Fruit fly (Drosophila melanogaster) whole organism, embryonic: ENCODE data around the gene CG13138.

Experiments
- B-H2 ChIP-seq: fragments of 200-800 bp; sonication (Bioruptor generic); optimal IDR thresholded peaks from 2 replicates; lab custom pipeline; 2018; ENCODE audit warnings: missing biosample characterization, mild to moderate bottlenecking, missing genetic modification characterization
- BEAF-32 ChIP-seq: fragments of 200-800 bp; sonication (Bioruptor generic); optimal IDR thresholded peaks from 3 replicates; lab custom pipeline; 2017; ENCODE audit warnings: missing biosample characterization, missing genetic modification characterization, mild to moderate bottlenecking, moderate library complexity, missing genetic modification reagents
- CG1024 ChIP-seq: fragments of 200-800 bp; sonication (Bioruptor generic); IDR thresholded peaks from 2 replicates; pipeline ENCODE4 v1.3.6; 2022; ENCODE audit warnings: missing biosample characterization, missing genetic modification characterization
- CG11560 ChIP-seq: fragments of 200-800 bp; sonication (Bioruptor generic); IDR thresholded peaks from 3 replicates; pipeline ENCODE4 v1.3.6; 2022; ENCODE audit warnings: missing biosample characterization, missing genetic modification characterization
- CG12659 ChIP-seq: fragments of 200-800 bp; sonication (Bioruptor generic); optimal IDR thresholded peaks from 3 replicates; lab custom pipeline; 2017; ENCODE audit warnings: mild to moderate bottlenecking, missing biosample characterization, missing genetic modification reagents, missing genetic modification characterization
- CG13287 ChIP-seq: fragments of 200-800 bp; sonication (Bioruptor generic); IDR thresholded peaks from 2 replicates; pipeline ENCODE4 v1.3.6; 2022; ENCODE audit warnings: missing biosample characterization, missing genetic modification characterization; ENCODE audit not compliant: partially characterized antibody
- CG14710 ChIP-seq: fragments of 200-800 bp; sonication (Bioruptor generic); optimal IDR thresholded peaks from 3 replicates; lab custom pipeline; 2019; ENCODE audit warnings: missing biosample characterization, mild to moderate bottlenecking, missing genetic modification characterization, moderate library complexity
- CG1603 ChIP-seq: fragments of 200-800 bp; sonication (Bioruptor generic); optimal IDR thresholded peaks from 2 replicates; lab custom pipeline; 2019; ENCODE audit warnings: missing biosample characterization, mild to moderate bottlenecking, missing genetic modification characterization, moderate library complexity
- CG16813 ChIP-seq: fragments of 200-800 bp; sonication (Bioruptor generic); IDR thresholded peaks from 3 replicates; pipeline ENCODE4 v1.3.6; 2022; ENCODE audit warnings: missing biosample characterization, missing genetic modification characterization; ENCODE audit not compliant: partially characterized antibody
- CG2116 ChIP-seq: fragments of 200-800 bp; sonication (Bioruptor generic); optimal IDR thresholded peaks from 3 replicates; lab custom pipeline; 2018; ENCODE audit warnings: missing biosample characterization, mild to moderate bottlenecking, missing genetic modification characterization
- CG30020 ChIP-seq: fragments of 200-800 bp; optimal IDR thresholded peaks from 2 replicates; lab custom pipeline; 2019; ENCODE audit warnings: missing biosample characterization, mild to moderate bottlenecking, missing genetic modification characterization, moderate library complexity
- CG3995 ChIP-seq: fragments of 200-800 bp; sonication (Bioruptor generic); optimal IDR thresholded peaks from 3 replicates; lab custom pipeline; 2016; ENCODE audit warnings: missing biosample characterization, missing genetic modification characterization
- CG4360 ChIP-seq: fragments of 200-800 bp; sonication (Bioruptor generic); IDR thresholded peaks from 2 replicates; pipeline ENCODE4 v1.3.6; 2022; ENCODE audit warnings: missing biosample characterization, missing genetic modification characterization
- CG4617 ChIP-seq: fragments of 200-800 bp; sonication (Bioruptor generic); optimal IDR thresholded peaks from 3 replicates; lab custom pipeline; 2016; ENCODE audit warnings: missing biosample characterization, missing genetic modification characterization, borderline replicate concordance
- CG6791 ChIP-seq: fragments of 200-800 bp; sonication (Bioruptor generic); IDR thresholded peaks from 3 replicates; pipeline ENCODE4 v1.3.6; 2022; ENCODE audit warnings: missing biosample characterization, missing genetic modification characterization; ENCODE audit not compliant: partially characterized antibody
- CG7271 ChIP-seq: fragments of 200-800 bp; sonication (Bioruptor generic); optimal IDR thresholded peaks from 2 replicates; lab custom pipeline; 2018; ENCODE audit warnings: missing biosample characterization, mild to moderate bottlenecking, missing genetic modification characterization, moderate library complexity
- CG9797 ChIP-seq: fragments of 200-800 bp; sonication (Bioruptor generic); optimal IDR thresholded peaks from 3 replicates; lab custom pipeline; 2018; ENCODE audit warnings: missing biosample characterization, mild to moderate bottlenecking, missing genetic modification characterization
- CG9932 ChIP-seq: fragments of 200-800 bp; sonication (Bioruptor generic); IDR thresholded peaks from 2 replicates; pipeline ENCODE4 v1.3.6; 2022; ENCODE audit warnings: missing biosample characterization, missing genetic modification characterization
- CTCF ChIP-seq: fragments of 200-800 bp; sonication (Bioruptor generic); optimal IDR thresholded peaks from 2 replicates; lab custom pipeline; 2017; ENCODE audit warnings: missing biosample characterization, mild to moderate bottlenecking, missing genetic modification characterization, moderate library complexity
- Dll ChIP-seq: fragments of 200-800 bp; sonication (Bioruptor generic); IDR thresholded peaks from 4 replicates; pipeline ENCODE4 v1.3.6; 2022; ENCODE audit warnings: missing biosample characterization, missing genetic modification characterization; ENCODE audit not compliant: partially characterized antibody
- Dp ChIP-seq: fragments of 200-800 bp; sonication (Bioruptor generic); optimal IDR thresholded peaks from 2 replicates; lab custom pipeline; 2018; ENCODE audit warnings: missing biosample characterization, mild to moderate bottlenecking, missing genetic modification characterization, moderate library complexity
- Elba2 ChIP-seq: fragments of 200-800 bp; sonication (Bioruptor generic); optimal IDR thresholded peaks from 3 replicates; lab custom pipeline; 2016; ENCODE audit warnings: missing biosample characterization, missing genetic modification characterization
- Ets97D ChIP-seq: fragments of 200-800 bp; sonication (Bioruptor generic); optimal IDR thresholded peaks from 3 replicates; lab custom pipeline; 2016; ENCODE audit warnings: missing biosample characterization, missing genetic modification characterization
- HHEX ChIP-seq: fragments of 200-800 bp; sonication (Bioruptor generic); optimal IDR thresholded peaks from 3 replicates; lab custom pipeline; 2017; ENCODE audit warnings: missing biosample characterization, mild to moderate bottlenecking, missing genetic modification characterization, missing genetic modification reagents
- HLH4C ChIP-seq: fragments of 200-800 bp; sonication (Bioruptor generic); IDR thresholded peaks from 3 replicates; pipeline ENCODE4 v1.3.6; 2022; ENCODE audit warnings: missing biosample characterization, missing genetic modification characterization; ENCODE audit not compliant: partially characterized antibody
- HmgZ ChIP-seq: fragments of 200-800 bp; sonication (Bioruptor generic); optimal IDR thresholded peaks from 2 replicates; lab custom pipeline; 2018; ENCODE audit warnings: missing biosample characterization, mild to moderate bottlenecking, missing genetic modification characterization
- Hmx ChIP-seq: fragments of 200-800 bp; sonication (Bioruptor generic); optimal IDR thresholded peaks from 2 replicates; lab custom pipeline; 2016; ENCODE audit warnings: missing biosample characterization, missing genetic modification characterization
- Kr ChIP-seq: fragments of 200-800 bp; sonication (Bioruptor generic); optimal IDR thresholded peaks from 2 replicates; lab custom pipeline; 2017; ENCODE audit warnings: missing biosample characterization, mild to moderate bottlenecking, missing genetic modification characterization
- MESR4 ChIP-seq: fragments of 200-800 bp; sonication (Bioruptor generic); optimal IDR thresholded peaks from 2 replicates; lab custom pipeline; 2018; ENCODE audit warnings: missing biosample characterization, mild to moderate bottlenecking, missing genetic modification characterization, moderate library complexity
- Med ChIP-seq: fragments of 200-800 bp; sonication (Bioruptor generic); peaks from one replicate; lab custom pipeline; 2016; ENCODE audit warnings: missing biosample characterization, missing genetic modification characterization, mild to moderate bottlenecking, inconsistent platforms, moderate library complexity
- YL-1 ChIP-seq: fragments of 200-800 bp; sonication (Bioruptor generic); optimal IDR thresholded peaks from 3 replicates; lab custom pipeline; 2017; ENCODE audit warnings: missing biosample characterization, mild to moderate bottlenecking, missing genetic modification characterization
- cato ChIP-seq: fragments of 200-800 bp; sonication (Bioruptor generic); optimal IDR thresholded peaks from 2 replicates; lab custom pipeline; 2016; ENCODE audit warnings: missing biosample characterization, missing genetic modification characterization, borderline replicate concordance
- dimm ChIP-seq: fragments of 200-800 bp; sonication (Bioruptor generic); IDR thresholded peaks from 2 replicates; pipeline ENCODE4 v1.3.6; 2022; ENCODE audit warnings: missing biosample characterization, missing genetic modification characterization
- dpn ChIP-seq, 2 experiments: fragments of 200-800 bp; sonication (Bioruptor generic); optimal IDR thresholded peaks; 3 replicates each; lab custom pipeline; 2016; ENCODE audit warnings: missing biosample characterization in 2 of 2, missing genetic modification characterization in 2 of 2
- gfzf ChIP-seq: fragments of 200-800 bp; sonication (Bioruptor generic); optimal IDR thresholded peaks from 2 replicates; lab custom pipeline; 2016; ENCODE audit warnings: missing biosample characterization, mild to moderate bottlenecking, missing genetic modification characterization, moderate library complexity
- lbe ChIP-seq: fragments of 200-800 bp; sonication (Bioruptor generic); optimal IDR thresholded peaks from 2 replicates; lab custom pipeline; 2016; ENCODE audit warnings: missing biosample characterization, mild to moderate bottlenecking, missing genetic modification characterization
- lilli ChIP-seq: fragments of 200-800 bp; sonication (Bioruptor generic); optimal IDR thresholded peaks from 3 replicates; lab custom pipeline; 2016; ENCODE audit warnings: missing biosample characterization, missing genetic modification characterization
- nmo ChIP-seq: fragments of 200-800 bp; sonication (Bioruptor generic); optimal IDR thresholded peaks from 2 replicates; lab custom pipeline; 2018; ENCODE audit warnings: missing biosample characterization, mild to moderate bottlenecking, missing genetic modification characterization, moderate library complexity
- nom ChIP-seq: fragments of 200-800 bp; sonication (Bioruptor generic); optimal IDR thresholded peaks from 2 replicates; lab custom pipeline; 2017; ENCODE audit warnings: missing biosample characterization, missing genetic modification characterization, mild to moderate bottlenecking, moderate library complexity, missing genetic modification reagents
- pfk ChIP-seq: fragments of 200-800 bp; sonication (Bioruptor generic); optimal IDR thresholded peaks from 2 replicates; lab custom pipeline; 2018; ENCODE audit warnings: missing biosample characterization, mild to moderate bottlenecking, missing genetic modification characterization, moderate library complexity
- phol ChIP-seq: fragments of 200-800 bp; sonication (Bioruptor generic); optimal IDR thresholded peaks from 3 replicates; lab custom pipeline; 2018; ENCODE audit warnings: missing biosample characterization, mild to moderate bottlenecking, missing genetic modification characterization, moderate library complexity
- pzg ChIP-seq: fragments of 200-800 bp; sonication (Bioruptor generic); optimal IDR thresholded peaks from 3 replicates; lab custom pipeline; 2018; ENCODE audit warnings: missing biosample characterization, mild to moderate bottlenecking, missing genetic modification characterization, moderate library complexity
- ranshi ChIP-seq: fragments of 200-800 bp; sonication (Bioruptor generic); IDR thresholded peaks from 2 replicates; pipeline ENCODE4 v1.3.6; 2022; ENCODE audit warnings: missing biosample characterization, missing genetic modification characterization
- row ChIP-seq: fragments of 200-800 bp; sonication (Bioruptor generic); IDR thresholded peaks from 3 replicates; pipeline ENCODE4 v1.3.6; 2022; ENCODE audit warnings: missing biosample characterization, missing genetic modification characterization
- sens ChIP-seq: fragments of 200-800 bp; sonication (Bioruptor generic); peaks from one replicate; lab custom pipeline; 2016; ENCODE audit warnings: missing biosample characterization, missing genetic modification characterization
- sr ChIP-seq: fragments of 200-800 bp; sonication (Bioruptor generic); IDR thresholded peaks from 3 replicates; pipeline ENCODE4 v1.3.6; 2022; ENCODE audit warnings: missing biosample characterization, missing genetic modification characterization
- ttk ChIP-seq: fragments of 200-800 bp; sonication (Bioruptor generic); IDR thresholded peaks from 2 replicates; pipeline ENCODE4 v2.1.2; 2022; ENCODE audit warnings: missing biosample characterization, missing genetic modification characterization
- unc-4 ChIP-seq: fragments of 200-800 bp; sonication (Bioruptor generic); IDR thresholded peaks from 2 replicates; pipeline ENCODE4 v1.3.6; 2022; ENCODE audit warnings: missing biosample characterization, missing genetic modification characterization; ENCODE audit not compliant: partially characterized antibody

Gene CG13138

DNA sequence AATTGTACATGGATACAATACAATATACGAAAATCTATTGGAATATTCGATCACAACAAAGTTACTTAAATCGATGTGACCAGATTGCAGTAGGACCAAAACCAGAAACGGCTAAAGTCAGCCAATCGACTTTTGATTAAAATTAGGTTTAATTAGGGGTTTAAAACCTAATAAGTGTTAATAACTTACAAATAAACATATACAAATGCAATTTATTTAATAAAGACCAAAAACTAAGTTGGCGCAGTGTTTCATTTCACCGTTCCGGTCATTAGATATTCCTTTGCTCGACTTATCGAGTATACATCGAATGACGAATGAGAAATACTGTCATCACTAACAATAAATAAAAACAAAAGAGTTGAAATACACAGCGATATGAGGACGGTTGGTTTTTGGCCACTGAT is 51.4 kb downstream of the CG13138 start, which contains the start of the genes bsk and CG31717 (continued):
- TF ChIP-seq B-H2 (GFP tag; lab: Kevin White, UChicago) (peak; percentile 5), lbe (peak; percentile 14), CG3995 (peak; percentile 62), CG4360 (GFP tag; lab: Robert Waterston, UW) (peak; percentile 53; the same call in 1 of the 2 replicates), gfzf (GFP tag; lab: Kevin White, UChicago) (peak; percentile 78), CG1603 (peak; percentile 93), sr (no peak), pzg (GFP tag; lab: Kevin White, UChicago) (peak; percentile 81), MESR4 (GFP tag; lab: Kevin White, UChicago) (peak; percentile 35), pfk (GFP tag; lab: Kevin White, UChicago) (peak; percentile 97), sens (GFP tag; lab: Kevin White, UChicago) (peak; percentile 68), ttk (GFP tag; lab: Robert Waterston, UW) (no peak), nmo (peak; percentile 60), unc-4 (GFP tag; lab: Robert Waterston, UW) (peak; percentile 61; the same call in 1 of the 2 replicates), cato (GFP tag; lab: Kevin White, UChicago) (no peak), phol (tag; lab: Kevin White, UChicago) (peak; percentile 46), CG1024 (GFP tag; lab: Robert Waterston, UW) (0 out of 2 replicates have a peak, but pooled peaks have one; percentile 11), HLH4C (GFP tag; lab: Robert Waterston, UW) (peak; percentile 49; the same call in 1 of the 3 replicates), CG13287 (GFP tag; lab: Robert Waterston, UW) (peak; percentile 68), YL-1 (peak; percentile 36), CG6791 (GFP tag; lab: Robert Waterston, UW) (peak; percentile 58; the same call in 1 of the 3 replicates), CG7271 (peak; percentile 14), Hmx (GFP tag; lab: Kevin White, UChicago) (peak; percentile 19), CG11560 (tag; lab: Robert Waterston, UW) (peak; percentile 99), Med (GFP tag; lab: Kevin White, UChicago) (peak; percentile 67), Kr (peak; percentile 60), dimm (GFP tag; lab: Robert Waterston, UW) (no peak), CG12659 (GFP tag; lab: Kevin White, UChicago) (peak; percentile 72), CG4617 (peak; percentile 76), BEAF-32 (GFP tag; lab: Kevin White, UChicago) (peak; percentile 77), CTCF (GFP tag; lab: Kevin White, UChicago) (no peak), Ets97D (GFP tag; lab: Kevin White, UChicago) (peak; percentile 43), Dp (GFP tag; lab: Kevin White, UChicago) (peak; percentile 21), Elba2 (GFP tag; lab: Kevin White, UChicago) (peak; percentile 83), CG2116 (GFP tag; lab: Kevin White, UChicago) (peak; percentile 78), ranshi (GFP tag; lab: Robert Waterston, UW) (no peak), CG14710 (tag; lab: Kevin White, UChicago) (peak; percentile 62), Dll (peak; percentile 68; the same call in 2 of the 4 replicates), HHEX (GFP tag; lab: Kevin White, UChicago) (no peak), HmgZ (tag; lab: Kevin White, UChicago) (peak; percentile 15), CG30020 (tag; lab: Kevin White, UChicago) (peak; percentile 97), CG9797 (peak; percentile 73), dpn (GFP tag; optimal IDR thresholded peaks at IDR 0.05; lab: Kevin White, UChicago) (peak in 1 of 2 experiments; percentile 12), lilli (GFP tag; lab: Kevin White, UChicago) (peak; percentile 7), row (GFP tag; lab: Robert Waterston, UW) (peak; percentile 65), nom (peak; percentile 2), CG9932 (GFP tag; lab: Robert Waterston, UW) (no peak), CG16813 (GFP tag; lab: Robert Waterston, UW) (peak; percentile 44; the same call in 1 of the 3 replicates)
